Worm (Caenorhabditis elegans): ENCODE results near the gene str-55.

ce11 chrV:16424428-16424827 is 7.5 kb upstream of the str-55 start, which contains the start of gene srw-29:
- no peak for TF ChIP-seq nhr-237 (tag; optimal IDR thresholded peaks at IDR 0.05)
- TF ChIP-seq egl-27 (tag; optimal IDR thresholded peaks at IDR 0.05), result no peak
- no peak for TF ChIP-seq nhr-10 (tag; optimal IDR thresholded peaks at IDR 0.05)
- no peak for TF ChIP-seq skn-1 (tag; optimal IDR thresholded peaks at IDR 0.05)
- TF ChIP-seq pha-4 (GFP tag; IDR thresholded peaks at IDR 0.05), result no peak
- no peak for TF ChIP-seq pha-4 (tag; optimal IDR thresholded peaks at IDR 0.05)
- TF ChIP-seq unc-39 (tag; optimal IDR thresholded peaks at IDR 0.05), result no peak

Measured in whole organism, L4 larva.